Fruit fly (Drosophila melanogaster) whole organism, embryonic: ENCODE results near the gene BomT3.

Experiments
- Antp ChIP-seq: fragments of 200-800 bp; sonication (Bioruptor generic); optimal IDR thresholded peaks from 3 replicates; lab custom pipeline; 2016; ENCODE audit warnings: missing biosample characterization, missing genetic modification characterization
- B-H2 ChIP-seq: fragments of 200-800 bp; sonication (Bioruptor generic); optimal IDR thresholded peaks from 2 replicates; lab custom pipeline; 2018; ENCODE audit warnings: missing biosample characterization, mild to moderate bottlenecking, missing genetic modification characterization
- CG10543 ChIP-seq: fragments of 200-800 bp; sonication (Bioruptor generic); optimal IDR thresholded peaks from 3 replicates; lab custom pipeline; 2017; ENCODE audit warnings: missing biosample characterization, mild to moderate bottlenecking, missing genetic modification characterization, moderate library complexity
- CG10959 ChIP-seq: fragments of 200-800 bp; sonication (Bioruptor generic); IDR thresholded peaks from 2 replicates; pipeline ENCODE4 v1.3.6; 2022; ENCODE audit warnings: missing biosample characterization, missing genetic modification characterization
- CG11696 ChIP-seq: fragments of 200-800 bp; sonication (Bioruptor generic); IDR thresholded peaks from 2 replicates; pipeline ENCODE4 v1.3.6; 2022; ENCODE audit warnings: missing biosample characterization, missing genetic modification characterization
- CG12219 ChIP-seq: fragments of 200-800 bp; sonication (Bioruptor generic); optimal IDR thresholded peaks from 3 replicates; lab custom pipeline; 2018; ENCODE audit warnings: missing biosample characterization, mild to moderate bottlenecking, missing genetic modification characterization
- CG12744 ChIP-seq: fragments of 200-800 bp; sonication (Bioruptor generic); optimal IDR thresholded peaks from 2 replicates; lab custom pipeline; 2016; ENCODE audit warnings: missing biosample characterization, missing genetic modification characterization
- CG12942 ChIP-seq: fragments of 200-800 bp; sonication (Bioruptor generic); optimal IDR thresholded peaks from 3 replicates; lab custom pipeline; 2016; ENCODE audit warnings: missing biosample characterization, missing genetic modification characterization
- CG13296 ChIP-seq: fragments of 200-800 bp; sonication (Bioruptor generic); optimal IDR thresholded peaks from 3 replicates; lab custom pipeline; 2018; ENCODE audit warnings: missing biosample characterization, mild to moderate bottlenecking, missing genetic modification characterization
- CG15479 ChIP-seq: fragments of 200-800 bp; sonication (Bioruptor generic); optimal IDR thresholded peaks from 3 replicates; lab custom pipeline; 2019; ENCODE audit warnings: missing biosample characterization, mild to moderate bottlenecking, missing genetic modification characterization, moderate library complexity
- CG18262 ChIP-seq: fragments of 200-800 bp; optimal IDR thresholded peaks from 3 replicates; lab custom pipeline; 2019; ENCODE audit warnings: missing biosample characterization, mild to moderate bottlenecking, missing genetic modification characterization, moderate library complexity
- CG2129 ChIP-seq: fragments of 200-800 bp; sonication (Bioruptor generic); IDR thresholded peaks from 2 replicates; pipeline ENCODE4 v1.3.6; 2022; ENCODE audit warnings: missing biosample characterization, missing genetic modification characterization; ENCODE audit not compliant: partially characterized antibody
- CG42726 ChIP-seq: fragments of 200-800 bp; sonication (Bioruptor generic); IDR thresholded peaks from 2 replicates; pipeline ENCODE4 v1.3.6; 2022; ENCODE audit warnings: missing biosample characterization, missing genetic modification characterization; ENCODE audit not compliant: partially characterized antibody
- CG6175 ChIP-seq: fragments of 200-800 bp; sonication (Bioruptor generic); IDR thresholded peaks from 3 replicates; pipeline ENCODE4 v1.3.6; 2022; ENCODE audit warnings: missing biosample characterization, missing genetic modification characterization
- CG7271 ChIP-seq: fragments of 200-800 bp; sonication (Bioruptor generic); optimal IDR thresholded peaks from 2 replicates; lab custom pipeline; 2018; ENCODE audit warnings: missing biosample characterization, mild to moderate bottlenecking, missing genetic modification characterization, moderate library complexity
- GATAe ChIP-seq: fragments of 200-800 bp; sonication (Bioruptor generic); conservative IDR thresholded peaks from 2 replicates; pipeline ENCODE4 v1.3.6; 2022; ENCODE audit warnings: missing biosample characterization, missing genetic modification characterization
- Gsc ChIP-seq: fragments of 200-800 bp; sonication (Bioruptor generic); IDR thresholded peaks from 2 replicates; pipeline ENCODE4 v1.3.6; 2022; ENCODE audit warnings: missing biosample characterization, missing genetic modification characterization
- HLH3B ChIP-seq: fragments of 200-800 bp; sonication (Bioruptor generic); IDR thresholded peaks from 2 replicates; pipeline ENCODE4 v1.3.6; 2022; ENCODE audit warnings: missing biosample characterization, missing genetic modification characterization
- NFAT ChIP-seq: fragments of 200-800 bp; sonication (Bioruptor generic); IDR thresholded peaks from 2 replicates; pipeline ENCODE4 v1.3.6; 2022; ENCODE audit warnings: missing biosample characterization, missing genetic modification characterization
- PHDP ChIP-seq: fragments of 200-800 bp; sonication (Bioruptor generic); optimal IDR thresholded peaks from 3 replicates; lab custom pipeline; 2018; ENCODE audit warnings: missing biosample characterization, mild to moderate bottlenecking, missing genetic modification characterization, moderate library complexity
- Ptx1 ChIP-seq: fragments of 200-800 bp; sonication (Bioruptor generic); IDR thresholded peaks from 2 replicates; pipeline ENCODE4 v1.3.6; 2022; ENCODE audit warnings: missing biosample characterization, missing genetic modification characterization
- Scr ChIP-seq: fragments of 200-800 bp; sonication (Bioruptor generic); IDR thresholded peaks from 2 replicates; pipeline ENCODE4 v1.3.6; 2022; ENCODE audit warnings: missing biosample characterization, missing genetic modification characterization; ENCODE audit not compliant: partially characterized antibody
- Spps ChIP-seq: fragments of 200-800 bp; sonication (Bioruptor generic); optimal IDR thresholded peaks from 2 replicates; lab custom pipeline; 2018; ENCODE audit warnings: missing biosample characterization, mild to moderate bottlenecking, missing genetic modification characterization
- YL-1 ChIP-seq: fragments of 200-800 bp; sonication (Bioruptor generic); optimal IDR thresholded peaks from 3 replicates; lab custom pipeline; 2017; ENCODE audit warnings: missing biosample characterization, mild to moderate bottlenecking, missing genetic modification characterization
- ab ChIP-seq: fragments of 200-800 bp; sonication (Bioruptor generic); optimal IDR thresholded peaks from 2 replicates; lab custom pipeline; 2016; ENCODE audit warnings: missing biosample characterization, missing genetic modification characterization
- ato ChIP-seq: fragments of 200-800 bp; sonication (Bioruptor generic); IDR thresholded peaks from 2 replicates; pipeline ENCODE4 v1.3.6; 2022; ENCODE audit warnings: missing biosample characterization, missing genetic modification characterization; ENCODE audit not compliant: partially characterized antibody
- bigmax ChIP-seq: fragments of 200-800 bp; sonication (Bioruptor generic); optimal IDR thresholded peaks from 2 replicates; lab custom pipeline; 2018; ENCODE audit warnings: missing biosample characterization, mild to moderate bottlenecking, missing genetic modification characterization
- cato ChIP-seq: fragments of 200-800 bp; sonication (Bioruptor generic); optimal IDR thresholded peaks from 2 replicates; lab custom pipeline; 2016; ENCODE audit warnings: missing biosample characterization, missing genetic modification characterization, borderline replicate concordance
- chm ChIP-seq: fragments of 200-800 bp; sonication (Bioruptor generic); IDR thresholded peaks from 2 replicates; pipeline ENCODE4 v1.3.6; 2022; ENCODE audit warnings: missing biosample characterization, missing genetic modification characterization
- cwo ChIP-seq: fragments of 200-800 bp; sonication (Bioruptor generic); optimal IDR thresholded peaks from 3 replicates; lab custom pipeline; 2017; ENCODE audit warnings: missing biosample characterization, missing genetic modification characterization, mild to moderate bottlenecking, moderate library complexity, missing genetic modification reagents
- dmrt99B ChIP-seq: fragments of 200-800 bp; sonication (Bioruptor generic); optimal IDR thresholded peaks from 2 replicates; lab custom pipeline; 2018; ENCODE audit warnings: missing biosample characterization, mild to moderate bottlenecking, missing genetic modification characterization, moderate library complexity
- dysf ChIP-seq: fragments of 200-800 bp; sonication (Bioruptor generic); IDR thresholded peaks from 3 replicates; pipeline ENCODE4 v1.3.6; 2022; ENCODE audit warnings: missing biosample characterization, missing genetic modification characterization
- grau ChIP-seq: fragments of 200-800 bp; optimal IDR thresholded peaks from 3 replicates; lab custom pipeline; 2019; ENCODE audit warnings: missing biosample characterization, mild to moderate bottlenecking, missing genetic modification characterization, moderate library complexity
- grn ChIP-seq: fragments of 200-800 bp; sonication (Bioruptor generic); optimal IDR thresholded peaks from 3 replicates; lab custom pipeline; 2017; ENCODE audit warnings: missing biosample characterization, missing genetic modification characterization
- hkb ChIP-seq, 2 experiments: fragments of 200-800 bp in 1 of 2; fragments of >200 bp in 1 of 2; sonication (Bioruptor generic) in 1 of 2; IDR thresholded peaks in 1 of 2; optimal IDR thresholded peaks in 1 of 2; 2 replicates each; pipeline versions ENCODE4 v1.3.6 to Lab custom; 2017 to 2022; ENCODE audit warnings: missing biosample characterization in 1 of 2, missing genetic modification characterization in 1 of 2
- jigr1 ChIP-seq: fragments of 200-800 bp; sonication (Bioruptor generic); IDR thresholded peaks from 3 replicates; pipeline ENCODE4 v1.3.6; 2022; ENCODE audit warnings: missing biosample characterization, missing genetic modification characterization
- kay ChIP-seq: fragments of 200-800 bp; sonication (Bioruptor generic); optimal IDR thresholded peaks from 2 replicates; lab custom pipeline; 2016; ENCODE audit warnings: missing biosample characterization, missing genetic modification characterization
- luna ChIP-seq: fragments of 200-800 bp; sonication (Bioruptor generic); optimal IDR thresholded peaks from 2 replicates; lab custom pipeline; 2016; ENCODE audit warnings: missing biosample characterization, missing genetic modification characterization
- mam ChIP-seq: fragments of 200-800 bp; sonication (Bioruptor generic); optimal IDR thresholded peaks from 3 replicates; lab custom pipeline; 2016; ENCODE audit warnings: missing biosample characterization, missing genetic modification characterization
- mirr ChIP-seq: fragments of 200-800 bp; sonication (Bioruptor generic); optimal IDR thresholded peaks from 3 replicates; lab custom pipeline; 2018; ENCODE audit warnings: missing biosample characterization, mild to moderate bottlenecking, missing genetic modification characterization
- nerfin-1 ChIP-seq: fragments of 200-800 bp; sonication (Bioruptor generic); optimal IDR thresholded peaks from 3 replicates; lab custom pipeline; 2019; ENCODE audit warnings: missing biosample characterization, mild to moderate bottlenecking, missing genetic modification characterization, moderate library complexity
- peb ChIP-seq: fragments of 200-800 bp; sonication (Bioruptor generic); IDR thresholded peaks from 2 replicates; pipeline ENCODE4 v1.3.6; 2022; ENCODE audit warnings: missing biosample characterization, missing genetic modification characterization
- row ChIP-seq: fragments of 200-800 bp; sonication (Bioruptor generic); IDR thresholded peaks from 3 replicates; pipeline ENCODE4 v1.3.6; 2022; ENCODE audit warnings: missing biosample characterization, missing genetic modification characterization
- sd ChIP-seq: fragments of 200-800 bp; sonication (Bioruptor generic); optimal IDR thresholded peaks from 3 replicates; lab custom pipeline; 2018; ENCODE audit warnings: missing biosample characterization, mild to moderate bottlenecking, missing genetic modification characterization, moderate library complexity
- so ChIP-seq: fragments of 200-800 bp; sonication (Bioruptor generic); IDR thresholded peaks from 3 replicates; pipeline ENCODE4 v1.3.6; 2022; ENCODE audit warnings: missing biosample characterization, missing genetic modification characterization
- sqz ChIP-seq: fragments of 200-800 bp; sonication (Bioruptor generic); optimal IDR thresholded peaks from 3 replicates; lab custom pipeline; 2018; ENCODE audit warnings: missing biosample characterization, mild to moderate bottlenecking, missing genetic modification characterization
- ttk ChIP-seq: fragments of 200-800 bp; sonication (Bioruptor generic); IDR thresholded peaks from 2 replicates; pipeline ENCODE4 v2.1.2; 2022; ENCODE audit warnings: missing biosample characterization, missing genetic modification characterization
- usp ChIP-seq: fragments of >200 bp; optimal IDR thresholded peaks from 2 replicates; lab custom pipeline; 2017; ENCODE audit warnings: missing biosample characterization, missing genetic modification characterization
- vnd ChIP-seq: fragments of 200-800 bp; sonication (Bioruptor generic); IDR thresholded peaks from 3 replicates; pipeline ENCODE4 v1.3.6; 2022; ENCODE audit warnings: missing biosample characterization, missing genetic modification characterization; ENCODE audit not compliant: partially characterized antibody
- zfh1 ChIP-seq: fragments of 200-800 bp; sonication (Bioruptor generic); IDR thresholded peaks from 3 replicates; pipeline ENCODE4 v1.3.6; 2022; ENCODE audit warnings: missing biosample characterization, missing genetic modification characterization

Gene BomT3

dm6 chr3R:22046723-22047122 lies 39.5 kb downstream of the BomT3 start (continued):
- TF ChIP-seq CG6175 (GFP tag; lab: Robert Waterston, UW) (peak; percentile 27; the same call in 1 of the 3 replicates), chm (GFP tag; lab: Robert Waterston, UW) (peak; percentile 63), CG10543 (peak; percentile 25), cwo (GFP tag; lab: Kevin White, UChicago) (peak; percentile 81), sd (peak; percentile 62), ato (GFP tag; lab: Robert Waterston, UW) (0 out of 2 replicates have a peak, but pooled peaks have one; percentile 40), kay (GFP tag; lab: Kevin White, UChicago) (peak; percentile 16), row (GFP tag; lab: Robert Waterston, UW) (no peak), CG2129 (GFP tag; lab: Robert Waterston, UW) (no peak), luna (no peak), grn (GFP tag; lab: Kevin White, UChicago) (peak; percentile 44)

dm6 chr3R:22046231-22046630 lies 40.0 kb downstream of the BomT3 start:
- TF ChIP-seq CG7271 (tag; lab: Kevin White, UChicago) (no peak), CG15479 (GFP tag; lab: Kevin White, UChicago) (no peak), cato (GFP tag; lab: Kevin White, UChicago) (no peak), CG42726 (GFP tag; lab: Robert Waterston, UW) (no peak), YL-1 (GFP tag; lab: Kevin White, UChicago) (no peak), Spps (tag; lab: Kevin White, UChicago) (no peak), GATAe (GFP tag; lab: Robert Waterston, UW) (no peak), usp (GFP tag; lab: Kevin White, UChicago) (no peak), zfh1 (GFP tag; lab: Robert Waterston, UW) (no peak), CG10959 (GFP tag; lab: Robert Waterston, UW) (no peak), HLH3B (GFP tag; lab: Robert Waterston, UW) (no peak), vnd (no peak), jigr1 (GFP tag; lab: Robert Waterston, UW) (no peak), CG12744 (no peak), Antp (GFP tag; lab: Kevin White, UChicago) (no peak), bigmax (GFP tag; lab: Kevin White, UChicago) (no peak), PHDP (tag; lab: Kevin White, UChicago) (no peak), mam (no peak), Gsc (GFP tag; lab: Robert Waterston, UW) (no peak), CG12942 (GFP tag; lab: Kevin White, UChicago) (no peak), CG11696 (no peak), CG13296 (GFP tag; lab: Kevin White, UChicago) (no peak), nerfin-1 (tag; lab: Kevin White, UChicago) (no peak), hkb (optimal IDR thresholded peaks at IDR 0.05; lab: Kevin White, UChicago) (no peak), hkb (GFP tag; IDR thresholded peaks at IDR 0.05; lab: Robert Waterston, UW) (no peak), Scr (GFP tag; lab: Robert Waterston, UW) (no peak), so (no peak), Ptx1 (GFP tag; lab: Robert Waterston, UW) (no peak), dysf (GFP tag; lab: Robert Waterston, UW) (no peak), CG18262 (no peak), ab (GFP tag; lab: Kevin White, UChicago) (no peak), dmrt99B (peak; percentile 32), peb (GFP tag; lab: Robert Waterston, UW) (no peak), sqz (GFP tag; lab: Kevin White, UChicago) (no peak), mirr (no peak), ttk (GFP tag; lab: Robert Waterston, UW) (no peak), NFAT (GFP tag; lab: Robert Waterston, UW) (no peak), CG10543 (no peak), CG12219 (GFP tag; lab: Kevin White, UChicago) (no peak), B-H2 (GFP tag; lab: Kevin White, UChicago) (no peak), grau (tag; lab: Kevin White, UChicago) (no peak)
